Worm (Caenorhabditis elegans): ENCODE results near the gene F35D2.3.

- TF ChIP-seq zip-5 (tag; optimal IDR thresholded peaks at IDR 0.05) (no peak), gmeb-2 (tag; optimal IDR thresholded peaks at IDR 0.05) (no peak), hlh-15 (tag; optimal IDR thresholded peaks at IDR 0.05) (no peak), hlh-30 (tag; optimal IDR thresholded peaks at IDR 0.05; ENCODE audit: insufficient read depth) (no peak), unc-55 (GFP tag; optimal IDR thresholded peaks at IDR 0.05) (no peak), pag-3 (tag; optimal IDR thresholded peaks at IDR 0.05; ENCODE audit: borderline replicate concordance) (no peak), ceh-45 (GFP tag; IDR thresholded peaks at IDR 0.05) (no peak), nhr-11 (tag; optimal IDR thresholded peaks at IDR 0.05) (no peak)
Observed at ce11 chrII:7594812-7595211, 24.4 kb downstream of the F35D2.3 start, which contains the start of gene syd-1.

Measured in whole organism, late embryonic.